Fruit fly (Drosophila melanogaster) whole organism, prepupa: Measurements from ENCODE around the gene mamo.
A peak's percentile ranks its signal among the peaks of the same experiment; 100 is the strongest.

Experiments
- Blimp-1 ChIP-seq: fragments of 200-800 bp; sonication (Bioruptor generic); optimal IDR thresholded peaks from 3 replicates; lab custom pipeline; 2017; ENCODE audit warnings: missing biosample characterization, missing genetic modification characterization, mild to moderate bottlenecking, moderate library complexity, missing genetic modification reagents
- CG10631 ChIP-seq: fragments of 200-800 bp; sonication (Bioruptor generic); optimal IDR thresholded peaks from 2 replicates; lab custom pipeline; 2016; ENCODE audit warnings: missing biosample characterization, missing genetic modification characterization
- CG11294 ChIP-seq: fragments of 200-800 bp; sonication (Bioruptor generic); IDR thresholded peaks from 2 replicates; pipeline ENCODE4 v1.3.6; 2022; ENCODE audit warnings: missing biosample characterization, missing genetic modification characterization
- CG11902 ChIP-seq: fragments of 200-800 bp; sonication (Bioruptor generic); optimal IDR thresholded peaks from 3 replicates; lab custom pipeline; 2016; ENCODE audit warnings: missing biosample characterization, missing genetic modification characterization
- CG15336 ChIP-seq: fragments of 200-800 bp; sonication (Bioruptor generic); IDR thresholded peaks from 2 replicates; pipeline ENCODE4 v1.3.6; 2022; ENCODE audit warnings: missing biosample characterization, missing genetic modification characterization
- CG16779 ChIP-seq: fragments of 200-800 bp; sonication (Bioruptor generic); optimal IDR thresholded peaks from 3 replicates; lab custom pipeline; 2017; ENCODE audit warnings: missing biosample characterization, mild to moderate bottlenecking, missing genetic modification characterization
- CG3032 ChIP-seq: fragments of 200-800 bp; optimal IDR thresholded peaks from 2 replicates; lab custom pipeline; 2019; ENCODE audit warnings: missing biosample characterization, mild to moderate bottlenecking, missing genetic modification characterization, moderate library complexity
- CG31627 ChIP-seq: fragments of 200-800 bp; sonication (Bioruptor generic); optimal IDR thresholded peaks from 3 replicates; lab custom pipeline; 2016; ENCODE audit warnings: missing biosample characterization, missing genetic modification characterization
- CG32006 ChIP-seq: fragments of 200-800 bp; sonication (Bioruptor generic); optimal IDR thresholded peaks from 3 replicates; lab custom pipeline; 2017; ENCODE audit warnings: missing biosample characterization, mild to moderate bottlenecking, missing genetic modification characterization
- CG34406 ChIP-seq: fragments of 200-800 bp; sonication (Bioruptor generic); optimal IDR thresholded peaks from 3 replicates; lab custom pipeline; 2016; ENCODE audit warnings: missing biosample characterization, missing genetic modification characterization
- CG3919 ChIP-seq: fragments of 200-800 bp; sonication (Bioruptor generic); optimal IDR thresholded peaks from 3 replicates; lab custom pipeline; 2016; ENCODE audit warnings: missing biosample characterization, missing genetic modification characterization
- CG4318 ChIP-seq: fragments of 200-800 bp; sonication (Bioruptor generic); optimal IDR thresholded peaks from 3 replicates; lab custom pipeline; 2017; ENCODE audit warnings: missing biosample characterization, mild to moderate bottlenecking, missing genetic modification characterization
- CG6163 ChIP-seq: fragments of 200-800 bp; sonication (Bioruptor generic); IDR thresholded peaks from 3 replicates; pipeline ENCODE4 v1.3.6; 2022; ENCODE audit warnings: missing biosample characterization, missing genetic modification characterization
- CG6792 ChIP-seq: fragments of 200-800 bp; sonication (Bioruptor generic); optimal IDR thresholded peaks from 3 replicates; lab custom pipeline; 2016; ENCODE audit warnings: missing biosample characterization, missing genetic modification characterization
- CG8119 ChIP-seq: fragments of 200-800 bp; sonication (Bioruptor generic); IDR thresholded peaks from 3 replicates; pipeline ENCODE4 v1.3.6; 2022; ENCODE audit warnings: missing biosample characterization, missing genetic modification characterization
- CG8632 ChIP-seq: fragments of 200-800 bp; sonication (Bioruptor generic); optimal IDR thresholded peaks from 3 replicates; lab custom pipeline; 2016; ENCODE audit warnings: missing biosample characterization, missing genetic modification characterization
- Eip78C ChIP-seq: fragments of 200-800 bp; sonication (Bioruptor generic); peaks from one replicate; lab custom pipeline; 2016; ENCODE audit warnings: missing biosample characterization, missing genetic modification characterization
- Ets96B ChIP-seq: fragments of 200-800 bp; optimal IDR thresholded peaks from 2 replicates; lab custom pipeline; 2019; ENCODE audit warnings: missing biosample characterization, mild to moderate bottlenecking, missing genetic modification characterization, moderate library complexity
- Gug ChIP-seq: fragments of 200-800 bp; sonication (Bioruptor generic); IDR thresholded peaks from 2 replicates; pipeline ENCODE4 v1.3.6; 2022; ENCODE audit warnings: missing biosample characterization, missing genetic modification characterization
- Hr39 ChIP-seq: fragments of 200-800 bp; sonication (Bioruptor generic); optimal IDR thresholded peaks from 2 replicates; lab custom pipeline; 2016; ENCODE audit warnings: missing biosample characterization, missing genetic modification characterization
- Hr4 ChIP-seq: fragments of 200-800 bp; sonication (Bioruptor generic); optimal IDR thresholded peaks from 3 replicates; lab custom pipeline; 2016; ENCODE audit warnings: missing biosample characterization, missing genetic modification characterization
- Lpt ChIP-seq: fragments of 200-800 bp; sonication (Bioruptor generic); optimal IDR thresholded peaks from 3 replicates; lab custom pipeline; 2016; ENCODE audit warnings: missing biosample characterization, missing genetic modification characterization
- Met ChIP-seq: fragments of 200-800 bp; sonication (Bioruptor generic); optimal IDR thresholded peaks from 3 replicates; lab custom pipeline; 2016; ENCODE audit warnings: missing biosample characterization, missing genetic modification characterization
- OdsH ChIP-seq: fragments of 200-800 bp; sonication (Bioruptor generic); optimal IDR thresholded peaks from 3 replicates; lab custom pipeline; 2016; ENCODE audit warnings: missing biosample characterization, missing genetic modification characterization
- Smox ChIP-seq: fragments of 200-800 bp; sonication (Bioruptor generic); optimal IDR thresholded peaks from 3 replicates; lab custom pipeline; 2016; ENCODE audit warnings: missing biosample characterization, missing genetic modification characterization
- Sox102F ChIP-seq: fragments of 200-800 bp; sonication (Bioruptor generic); optimal IDR thresholded peaks from 2 replicates; lab custom pipeline; 2016; ENCODE audit warnings: missing biosample characterization, mild to moderate bottlenecking, missing genetic modification characterization
- Sox14 ChIP-seq: fragments of 200-800 bp; sonication (Bioruptor generic); optimal IDR thresholded peaks from 3 replicates; lab custom pipeline; 2016; ENCODE audit warnings: missing biosample characterization, missing genetic modification characterization
- Sox15 ChIP-seq: fragments of 200-800 bp; sonication (Bioruptor generic); optimal IDR thresholded peaks from 3 replicates; lab custom pipeline; 2016; ENCODE audit warnings: missing biosample characterization, missing genetic modification characterization
- achi ChIP-seq: fragments of 200-800 bp; sonication (Bioruptor generic); optimal IDR thresholded peaks from 3 replicates; lab custom pipeline; 2016; ENCODE audit warnings: missing biosample characterization, missing genetic modification characterization
- cyc ChIP-seq: fragments of 200-800 bp; sonication (Bioruptor generic); optimal IDR thresholded peaks from 3 replicates; lab custom pipeline; 2016; ENCODE audit warnings: missing biosample characterization, missing genetic modification characterization
- dac ChIP-seq: fragments of 200-800 bp; sonication (Bioruptor generic); optimal IDR thresholded peaks from 2 replicates; lab custom pipeline; 2017; ENCODE audit warnings: missing biosample characterization, mild to moderate bottlenecking, missing genetic modification characterization
- dsx ChIP-seq: fragments of 200-800 bp; optimal IDR thresholded peaks from 3 replicates; lab custom pipeline; 2019; ENCODE audit warnings: missing biosample characterization, mild to moderate bottlenecking, missing genetic modification characterization, moderate library complexity; ENCODE audit not compliant: poor library complexity, severe bottlenecking
- eg ChIP-seq: fragments of 200-800 bp; sonication (Bioruptor generic); IDR thresholded peaks from 3 replicates; pipeline ENCODE4 v1.3.6; 2022; ENCODE audit warnings: missing biosample characterization, missing genetic modification characterization
- esn ChIP-seq: fragments of 200-800 bp; sonication (Bioruptor generic); optimal IDR thresholded peaks from 2 replicates; lab custom pipeline; 2016; ENCODE audit warnings: missing biosample characterization, mild to moderate bottlenecking, missing genetic modification characterization, moderate library complexity
- fd59A ChIP-seq: fragments of 200-800 bp; sonication (Bioruptor generic); optimal IDR thresholded peaks from 2 replicates; lab custom pipeline; 2017; ENCODE audit warnings: missing biosample characterization, mild to moderate bottlenecking, missing genetic modification characterization, missing genetic modification reagents
- fd85E ChIP-seq: fragments of 200-800 bp; sonication (Bioruptor generic); optimal IDR thresholded peaks from 3 replicates; lab custom pipeline; 2016; ENCODE audit warnings: missing biosample characterization, missing genetic modification characterization
- net ChIP-seq: fragments of 200-800 bp; sonication (Bioruptor generic); optimal IDR thresholded peaks from 3 replicates; lab custom pipeline; 2016; ENCODE audit warnings: missing biosample characterization, missing genetic modification characterization
- pdm3 ChIP-seq: fragments of 200-800 bp; sonication (Bioruptor generic); optimal IDR thresholded peaks from 3 replicates; lab custom pipeline; 2016; ENCODE audit warnings: missing biosample characterization, missing genetic modification characterization
- svp ChIP-seq: fragments of 200-800 bp; sonication (Bioruptor generic); peaks from one replicate; lab custom pipeline; 2016; ENCODE audit warnings: missing biosample characterization, missing genetic modification characterization

The mamo gene

dm6 chrX:13934380-13934779 is 55.9 kb downstream of the mamo start:
- TF ChIP-seq Hr39 (peak; percentile 24), CG8119 (GFP tag; lab: Robert Waterston, UW) (peak; percentile 31; the same call in 1 of the 3 replicates), Smox (no peak), Sox102F (no peak), CG15336 (GFP tag; lab: Robert Waterston, UW) (peak; percentile 49), Eip78C (GFP tag; lab: Kevin White, UChicago) (peak; percentile 64), CG11294 (GFP tag; lab: Robert Waterston, UW) (peak; percentile 41; the same call in 1 of the 2 replicates), esn (peak; percentile 4), CG6163 (GFP tag; lab: Robert Waterston, UW) (peak; percentile 45; the same call in 2 of the 3 replicates), pdm3 (GFP tag; lab: Kevin White, UChicago) (peak; percentile 33), CG11902 (no peak), OdsH (GFP tag; lab: Kevin White, UChicago) (peak; percentile 45), net (no peak), Gug (0 out of 2 replicates have a peak, but pooled peaks have one; percentile 9), Hr4 (GFP tag; lab: Kevin White, UChicago) (no peak), CG3919 (GFP tag; lab: Kevin White, UChicago) (peak; percentile 11), CG4318 (GFP tag; lab: Kevin White, UChicago) (peak; percentile 8), CG3032 (tag; lab: Kevin White, UChicago) (no peak), Blimp-1 (no peak), Lpt (GFP tag; lab: Kevin White, UChicago) (no peak), eg (GFP tag; lab: Robert Waterston, UW) (peak; percentile 62), dac (GFP tag; lab: Kevin White, UChicago) (no peak), CG32006 (peak; percentile 61), CG34406 (GFP tag; lab: Kevin White, UChicago) (peak; percentile 9), CG31627 (GFP tag; lab: Kevin White, UChicago) (peak; percentile 42), CG6792 (GFP tag; lab: Kevin White, UChicago) (peak; percentile 16), Met (peak; percentile 25), Ets96B (tag; lab: Kevin White, UChicago) (no peak), fd59A (no peak), Sox14 (GFP tag; lab: Kevin White, UChicago) (peak; percentile 19), dsx (GFP tag; lab: Kevin White, UChicago) (no peak), cyc (GFP tag; lab: Kevin White, UChicago) (peak; percentile 6)
- TF ChIP-seq, all 60 proteins: peak for 20

DNA sequence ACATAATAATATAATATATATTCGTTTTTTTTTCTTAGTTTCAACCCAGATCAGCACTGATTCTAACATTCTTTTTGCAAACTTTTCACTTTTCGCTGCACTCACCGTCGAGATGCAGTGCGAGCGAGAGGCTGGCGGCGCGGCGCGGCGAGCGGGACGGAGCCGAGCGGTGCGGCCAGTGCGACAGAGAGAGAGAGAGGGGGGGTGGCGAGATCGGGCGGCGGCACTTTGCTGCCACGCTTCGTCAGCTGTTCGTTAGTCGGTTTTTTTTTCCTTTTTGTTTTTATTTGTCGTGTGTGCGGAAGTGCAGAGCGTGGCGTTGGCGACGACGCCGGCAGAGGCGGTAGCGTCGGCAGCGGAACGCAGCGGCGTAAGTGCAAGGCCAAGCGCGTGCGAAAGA is 56.5 kb downstream of the mamo start:
- TF ChIP-seq CG15336 (GFP tag; lab: Robert Waterston, UW) (peak; percentile 22; the same call in 1 of the 2 replicates), CG10631 (GFP tag; lab: Kevin White, UChicago) (no peak), esn (no peak), fd85E (no peak), CG6163 (GFP tag; lab: Robert Waterston, UW) (peak; percentile 62), Sox15 (no peak), svp (GFP tag; lab: Kevin White, UChicago) (peak; percentile 31), achi (no peak), CG16779 (tag; lab: Kevin White, UChicago) (peak; percentile 5), eg (GFP tag; lab: Robert Waterston, UW) (peak; percentile 65; the same call in 2 of the 3 replicates), CG8632 (GFP tag; lab: Kevin White, UChicago) (no peak), dac (GFP tag; lab: Kevin White, UChicago) (peak; percentile 13)
